Worm (Caenorhabditis elegans) whole organism, L3 larva: ENCODE data around the gene sli-1.

Source experiments
- R02D3.7 ChIP-seq: fragments of 150-350 bp; optimal IDR thresholded peaks from 2 replicates; lab custom pipeline; 2014; ENCODE audit warnings: missing biosample characterization, missing genetic modification characterization
- ZK546.5 ChIP-seq: sonication (generic microtip); optimal IDR thresholded peaks from 2 replicates; lab custom pipeline; 2017; ENCODE audit warnings: missing biosample characterization, missing genetic modification characterization
- aly-2 ChIP-seq: fragments of 150-350 bp; optimal IDR thresholded peaks from 2 replicates; lab custom pipeline; 2014; ENCODE audit warnings: missing biosample characterization, missing genetic modification characterization
- ceh-16 ChIP-seq: sonication (generic microtip); optimal IDR thresholded peaks from 2 replicates; lab custom pipeline; 2017; ENCODE audit warnings: missing biosample characterization, missing genetic modification characterization
- ceh-28 ChIP-seq: fragments of 150-350 bp; optimal IDR thresholded peaks from 2 replicates; lab custom pipeline; 2014; ENCODE audit warnings: missing biosample characterization, missing genetic modification reagents, missing genetic modification characterization
- ceh-82 ChIP-seq: fragments of 150-350 bp; optimal IDR thresholded peaks from 2 replicates; lab custom pipeline; 2014; ENCODE audit warnings: missing biosample characterization, missing genetic modification characterization
- ceh-9 ChIP-seq: sonication (generic microtip); optimal IDR thresholded peaks from 2 replicates; lab custom pipeline; 2018; ENCODE audit warnings: missing biosample characterization, missing genetic modification characterization
- daf-12 ChIP-seq: fragments of 150-350 bp; optimal IDR thresholded peaks from 2 replicates; lab custom pipeline; 2014; ENCODE audit warnings: missing biosample characterization, missing genetic modification reagents, missing genetic modification characterization
- egl-5 ChIP-seq: fragments of 150-350 bp; optimal IDR thresholded peaks from 2 replicates; lab custom pipeline; 2017; ENCODE audit warnings: missing biosample characterization, missing genetic modification reagents, missing genetic modification characterization, inconsistent platforms
- elt-2 ChIP-seq: sonication (generic microtip); optimal IDR thresholded peaks from 2 replicates; lab custom pipeline; 2016; ENCODE audit warnings: missing genetic modification reagents, mild to moderate bottlenecking, missing genetic modification characterization, missing compliant biosample characterization
- eor-1 ChIP-seq, 2 experiments: fragments of 150-350 bp; optimal IDR thresholded peaks; 2 replicates each; lab custom pipeline; 2014 to 2018; ENCODE audit warnings: missing biosample characterization in 2 of 2, missing genetic modification characterization in 2 of 2
- fkh-10 ChIP-seq: sonication (generic microtip); optimal IDR thresholded peaks from 2 replicates; lab custom pipeline; 2017; ENCODE audit warnings: missing biosample characterization, missing genetic modification reagents, missing genetic modification characterization
- fkh-2 ChIP-seq: fragments of 150-350 bp; optimal IDR thresholded peaks from 2 replicates; lab custom pipeline; 2014; ENCODE audit warnings: missing biosample characterization, missing genetic modification reagents, missing genetic modification characterization
- fos-1 ChIP-seq: fragments of 150-350 bp; optimal IDR thresholded peaks from 2 replicates; lab custom pipeline; 2014; ENCODE audit warnings: missing biosample characterization, missing genetic modification characterization
- hmg-11 ChIP-seq: sonication (generic microtip); optimal IDR thresholded peaks from 2 replicates; lab custom pipeline; 2016; ENCODE audit warnings: missing genetic modification characterization, missing compliant biosample characterization
- jun-1 ChIP-seq: fragments of 150-350 bp; optimal IDR thresholded peaks from 2 replicates; lab custom pipeline; 2014; ENCODE audit warnings: missing biosample characterization, missing genetic modification reagents, missing genetic modification characterization
- lin-15B ChIP-seq: fragments of 150-350 bp; optimal IDR thresholded peaks from 2 replicates; lab custom pipeline; 2014; ENCODE audit warnings: missing biosample characterization, missing genetic modification characterization
- lin-39 ChIP-seq: fragments of 150-350 bp; optimal IDR thresholded peaks from 2 replicates; lab custom pipeline; 2018; ENCODE audit warnings: missing biosample characterization, missing genetic modification reagents, missing genetic modification characterization
- lsy-12 ChIP-seq: sonication (generic microtip); optimal IDR thresholded peaks from 2 replicates; lab custom pipeline; 2016; ENCODE audit warnings: mild to moderate bottlenecking, missing genetic modification characterization, missing compliant biosample characterization
- mdl-1 ChIP-seq: fragments of 150-350 bp; optimal IDR thresholded peaks from 2 replicates; lab custom pipeline; 2014; ENCODE audit warnings: missing biosample characterization, missing genetic modification characterization
- mml-1 ChIP-seq: fragments of 150-350 bp; sonication (generic microtip); optimal IDR thresholded peaks from 3 replicates; lab custom pipeline; 2014; ENCODE audit warnings: missing biosample characterization, missing genetic modification characterization
- nfya-1 ChIP-seq: sonication (generic microtip); optimal IDR thresholded peaks from 2 replicates; lab custom pipeline; 2017; ENCODE audit warnings: missing genetic modification characterization, mild to moderate bottlenecking, missing compliant biosample characterization, antibody characterized with exemption, moderate library complexity; ENCODE audit not compliant: insufficient read depth
- nhr-11 ChIP-seq: fragments of 150-350 bp; optimal IDR thresholded peaks from 2 replicates; lab custom pipeline; 2014; ENCODE audit warnings: missing biosample characterization, missing genetic modification characterization
- nhr-12 ChIP-seq: fragments of 150-350 bp; optimal IDR thresholded peaks from 2 replicates; lab custom pipeline; 2014; ENCODE audit warnings: missing biosample characterization, missing genetic modification characterization
- nhr-23 ChIP-seq: fragments of 150-350 bp; optimal IDR thresholded peaks from 2 replicates; lab custom pipeline; 2014; ENCODE audit warnings: missing biosample characterization, missing genetic modification reagents, missing genetic modification characterization
- nhr-43 ChIP-seq: sonication (generic microtip); optimal IDR thresholded peaks from 2 replicates; lab custom pipeline; 2016; ENCODE audit warnings: mild to moderate bottlenecking, missing genetic modification characterization, missing compliant biosample characterization; ENCODE audit not compliant: poor library complexity, severe bottlenecking
- nhr-67 ChIP-seq: fragments of 150-350 bp; optimal IDR thresholded peaks from 2 replicates; lab custom pipeline; 2014; ENCODE audit warnings: missing biosample characterization, missing genetic modification characterization
- nhr-76 ChIP-seq: fragments of 150-350 bp; sonication (generic microtip); optimal IDR thresholded peaks from 5 replicates; lab custom pipeline; 2014; ENCODE audit warnings: missing biosample characterization, missing genetic modification characterization
- pha-4 ChIP-seq: fragments of 150-350 bp; optimal IDR thresholded peaks from 2 replicates; lab custom pipeline; 2014; ENCODE audit warnings: missing biosample characterization, missing genetic modification reagents, missing genetic modification characterization
- sea-2 ChIP-seq: fragments of 150-350 bp; sonication (generic microtip); optimal IDR thresholded peaks from 4 replicates; lab custom pipeline; 2014; ENCODE audit warnings: missing biosample characterization, missing genetic modification reagents, missing genetic modification characterization
- skn-1 ChIP-seq: fragments of 150-350 bp; optimal IDR thresholded peaks from 2 replicates; lab custom pipeline; 2014; ENCODE audit warnings: missing biosample characterization, missing genetic modification characterization
- snpc-4 ChIP-seq: fragments of 150-350 bp; optimal IDR thresholded peaks from 2 replicates; lab custom pipeline; 2014; ENCODE audit warnings: missing biosample characterization, missing genetic modification characterization
- unc-62 ChIP-seq: fragments of 150-350 bp; sonication (generic microtip); optimal IDR thresholded peaks from 4 replicates; lab custom pipeline; 2014; ENCODE audit warnings: missing biosample characterization, missing genetic modification reagents, missing genetic modification characterization
- zag-1 ChIP-seq: fragments of 150-350 bp; optimal IDR thresholded peaks from 2 replicates; lab custom pipeline; 2014; ENCODE audit warnings: missing biosample characterization, missing genetic modification characterization
- ztf-11 ChIP-seq: fragments of 150-350 bp; optimal IDR thresholded peaks from 2 replicates; lab custom pipeline; 2014; ENCODE audit warnings: missing biosample characterization, missing genetic modification characterization
- ztf-4 ChIP-seq: fragments of 150-350 bp; optimal IDR thresholded peaks from 2 replicates; lab custom pipeline; 2014; ENCODE audit warnings: missing biosample characterization, missing genetic modification characterization

sli-1 gene

DNA sequence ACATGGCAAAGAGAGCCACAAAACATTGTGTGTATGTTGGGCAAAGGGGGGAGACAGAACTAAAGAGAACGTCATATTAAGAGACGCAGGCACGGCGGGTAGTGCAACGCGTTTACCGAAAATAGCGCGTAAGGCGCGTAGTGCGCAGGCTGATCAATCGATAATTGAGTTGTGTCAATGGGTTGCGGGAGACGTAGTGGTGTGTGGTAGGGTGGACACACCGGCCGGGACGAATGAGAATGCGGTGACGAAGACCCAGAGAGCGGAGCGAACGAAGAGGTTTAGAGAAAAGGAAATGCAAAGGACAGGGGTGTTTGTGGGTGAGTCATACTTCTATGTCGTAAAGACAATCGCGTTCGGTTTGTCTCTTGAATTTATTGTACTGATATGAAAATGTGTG lies 2.0 kb upstream of the sli-1 start (continued):
- TF ChIP-seq nhr-11 (tag; lab: Kevin White, UChicago) (no peak), nhr-76 (tag; lab: Kevin White, UChicago) (no peak), ceh-28 (tag; lab: Kevin White, UChicago) (peak; percentile 96), elt-2 (tag; lab: Kevin White, UChicago) (peak; percentile 65), R02D3.7 (tag; lab: Kevin White, UChicago) (no peak), sea-2 (no peak), egl-5 (no peak), nhr-67 (tag; lab: Kevin White, UChicago) (no peak), aly-2 (tag; lab: Kevin White, UChicago) (no peak)

DNA sequence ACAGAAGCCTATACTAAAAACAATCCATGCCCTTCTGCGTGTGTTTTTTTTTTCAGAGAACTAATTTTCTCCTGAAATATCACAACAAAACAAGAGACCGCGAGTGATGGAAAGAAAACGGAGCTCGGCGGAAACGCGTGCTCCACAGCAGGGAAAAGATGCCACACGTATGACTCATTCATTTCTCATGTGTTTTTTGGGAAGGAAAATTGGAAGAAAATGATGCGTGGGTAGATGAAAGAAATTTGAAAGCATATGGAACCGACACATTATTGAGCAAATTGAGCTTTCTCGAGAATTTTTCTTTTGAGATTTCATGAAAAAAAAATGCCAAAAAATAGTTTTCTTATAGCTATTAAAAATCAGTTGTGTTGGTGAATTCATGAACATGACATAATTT lies 527 bp upstream of the sli-1 start:
- TF ChIP-seq ztf-11 (tag; lab: Kevin White, UChicago) (no peak), nfya-1 (tag; lab: Kevin White, UChicago) (peak; percentile 5), unc-62 (GFP tag; lab: Kevin White, UChicago) (no peak)

DNA sequence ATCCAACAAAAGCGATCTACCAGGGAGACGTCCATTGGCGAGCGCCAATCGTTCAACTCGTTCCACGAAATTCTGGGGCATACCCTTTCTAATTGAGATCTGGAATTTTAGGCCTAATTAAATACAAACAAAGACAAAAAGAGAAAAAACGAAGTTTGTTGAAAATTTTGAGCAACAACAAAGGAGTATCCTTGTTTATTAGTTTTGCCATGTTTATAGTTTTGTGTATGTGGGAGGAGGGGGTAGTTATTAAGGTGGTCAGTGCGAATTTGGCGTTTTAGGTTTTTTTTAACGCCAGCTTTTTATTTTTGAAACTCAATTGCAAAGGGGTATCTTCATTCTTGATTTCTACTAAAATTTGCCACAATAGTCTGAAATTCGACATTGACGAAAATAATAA lies 11.4 kb downstream of the sli-1 start, which contains the start of gene irk-2:
TSS of gene irk-2 (minus strand) at position 101 of the 400 bp plus-strand sequence.
- TF ChIP-seq mml-1 (no peak), snpc-4 (no peak), fkh-2 (tag; lab: Kevin White, UChicago) (no peak), ceh-28 (tag; lab: Kevin White, UChicago) (no peak), daf-12 (no peak), hmg-11 (no peak), ztf-4 (tag; lab: Kevin White, UChicago) (no peak), fkh-10 (no peak), pha-4 (tag; lab: Kevin White, UChicago) (no peak), jun-1 (tag; lab: Kevin White, UChicago) (no peak)

DNA sequence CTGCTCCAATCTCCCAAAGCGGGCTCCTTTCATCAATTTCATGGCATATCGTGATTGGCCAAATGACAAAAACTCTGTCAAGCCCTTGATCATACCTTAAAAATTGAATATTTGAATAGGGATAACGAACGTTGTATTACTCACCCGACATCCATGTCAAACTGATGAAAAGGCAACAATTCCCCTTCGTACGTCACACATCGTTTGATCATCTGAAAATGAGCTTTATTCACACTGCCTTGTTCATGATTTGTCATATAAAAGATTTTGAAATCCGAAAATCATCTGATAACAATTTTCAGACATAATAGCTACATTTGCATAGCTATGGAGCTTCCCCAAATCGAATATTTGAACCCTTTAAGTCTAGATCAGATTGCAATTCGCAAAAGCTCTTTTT lies 19.3 kb downstream of the sli-1 start, which contains the start of gene M02A10.1:
TSS of gene M02A10.1 (plus strand) at position 301 of the 400 bp plus-strand sequence.
- TF ChIP-seq eor-1 (tag; optimal IDR thresholded peaks at IDR 0.05; lab: Kevin White, UChicago) (no peak), ceh-82 (no peak), lin-15B (tag; lab: Kevin White, UChicago) (no peak), ZK546.5 (tag; lab: Kevin White, UChicago) (no peak), nhr-76 (tag; lab: Kevin White, UChicago) (no peak), mml-1 (no peak), unc-62 (GFP tag; lab: Kevin White, UChicago) (no peak), fos-1 (tag; lab: Kevin White, UChicago) (no peak), nhr-23 (tag; lab: Kevin White, UChicago) (no peak), nhr-12 (tag; lab: Kevin White, UChicago) (no peak), lsy-12 (tag; lab: Kevin White, UChicago) (no peak), zag-1 (tag; lab: Kevin White, UChicago) (no peak), ztf-11 (tag; lab: Kevin White, UChicago) (no peak)

DNA sequence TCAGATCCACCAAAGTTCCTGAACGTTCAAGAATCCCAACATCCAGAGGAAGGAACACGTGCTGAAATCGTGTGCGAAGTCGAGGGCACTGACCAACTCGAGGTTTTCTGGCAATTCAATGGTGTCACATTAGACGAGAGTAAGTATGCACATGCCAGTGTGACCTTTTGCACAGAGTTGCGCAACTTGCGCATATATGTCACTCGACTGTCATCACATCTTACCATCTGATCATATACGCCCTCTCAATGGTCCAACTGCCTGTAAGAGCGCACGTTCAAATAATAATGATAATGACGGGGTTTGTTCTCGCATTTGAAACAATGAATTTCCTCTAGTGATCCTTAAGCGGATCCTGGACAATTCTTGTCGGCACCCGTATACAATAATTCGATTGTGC lies 29.5 kb downstream of the sli-1 start:
- TF ChIP-seq ztf-11 (tag; lab: Kevin White, UChicago): no peak
- TF ChIP-seq ceh-82: no peak
- no peak for TF ChIP-seq sea-2
- TF ChIP-seq nhr-23 (tag; lab: Kevin White, UChicago): no peak
- TF ChIP-seq hmg-11: no peak
- TF ChIP-seq nhr-12 (tag; lab: Kevin White, UChicago): no peak
- TF ChIP-seq aly-2 (tag; lab: Kevin White, UChicago): no peak
- TF ChIP-seq snpc-4: no peak
- TF ChIP-seq ztf-4 (tag; lab: Kevin White, UChicago): no peak
- no peak for TF ChIP-seq ceh-9
- no peak for TF ChIP-seq fkh-2 (tag; lab: Kevin White, UChicago)
- TF ChIP-seq mdl-1: no peak
- no peak for TF ChIP-seq ceh-16 (tag; lab: Kevin White, UChicago)
- no peak for TF ChIP-seq lin-39 (tag; lab: Kevin White, UChicago)
- no peak for TF ChIP-seq nhr-43 (tag; lab: Kevin White, UChicago)
- no peak for TF ChIP-seq pha-4 (tag; lab: Kevin White, UChicago)
- TF ChIP-seq zag-1 (tag; lab: Kevin White, UChicago): no peak
- TF ChIP-seq skn-1: no peak
- no peak for TF ChIP-seq ceh-28 (tag; lab: Kevin White, UChicago)
